Fruit fly (Drosophila melanogaster): ENCODE measurements around the gene Usp47.
A peak's percentile ranks its signal among the peaks of the same experiment; 100 is the strongest.

Usp47 gene

DNA sequence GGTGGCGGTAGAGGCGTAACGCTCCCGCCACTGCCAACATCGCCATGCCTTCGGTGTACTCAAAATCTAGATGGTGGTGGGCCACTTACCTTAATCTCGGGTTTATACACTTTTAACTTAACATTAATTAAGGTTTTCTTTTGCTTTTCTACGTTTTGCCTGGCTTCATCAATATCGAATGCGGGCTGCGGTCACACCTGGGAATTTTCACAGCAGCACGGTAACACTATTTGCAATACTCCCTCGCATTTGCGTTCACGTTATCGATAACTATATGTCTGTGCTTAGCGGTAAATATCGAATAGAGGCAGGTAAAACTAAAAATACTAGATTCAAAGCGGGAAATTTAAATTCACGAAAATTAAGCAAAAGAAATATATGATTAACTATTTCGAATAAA is 41.2 kb downstream of the Usp47 start, which contains the start of gene Bre1 (continued):
- TF ChIP-seq CoRest (tag; optimal IDR thresholded peaks at IDR 0.05), result peak; percentile 24
- no peak for TF ChIP-seq CG34376 (GFP tag; optimal IDR thresholded peaks at IDR 0.05)
- peak; percentile 64 for TF ChIP-seq CG12659 (GFP tag; optimal IDR thresholded peaks at IDR 0.05)
- TF ChIP-seq CG2129 (GFP tag; IDR thresholded peaks at IDR 0.05; ENCODE audit: partially characterized antibody), result peak; percentile 44; the same call in 1 of the 2 replicates
- no peak for TF ChIP-seq lola (GFP tag; optimal IDR thresholded peaks at IDR 0.05)
- peak; percentile 26; the same call in 2 of the 3 replicates for TF ChIP-seq row (GFP tag; IDR thresholded peaks at IDR 0.05)
- peak; percentile 74 for TF ChIP-seq YL-1 (GFP tag; optimal IDR thresholded peaks at IDR 0.05)
- no peak for TF ChIP-seq Awh (GFP tag; IDR thresholded peaks at IDR 0.05)
- peak; percentile 58; the same call in 2 of the 3 replicates for TF ChIP-seq zen2 (GFP tag; IDR thresholded peaks at IDR 0.05; ENCODE audit: partially characterized antibody)
- TF ChIP-seq Sry-δ (GFP tag; optimal IDR thresholded peaks at IDR 0.05), result peak; percentile 82
- TF ChIP-seq CG13296 (GFP tag; optimal IDR thresholded peaks at IDR 0.05), result no peak
- TF ChIP-seq CG7963 (GFP tag; IDR thresholded peaks at IDR 0.05; ENCODE audit: partially characterized antibody), result peak; percentile 53; the same call in 1 of the 3 replicates
- peak; percentile 63 for TF ChIP-seq CG14710 (tag; optimal IDR thresholded peaks at IDR 0.05)
- no peak for TF ChIP-seq tgo (GFP tag; IDR thresholded peaks at IDR 0.05)
- TF ChIP-seq her (GFP tag; optimal IDR thresholded peaks at IDR 0.05), result peak; percentile 99
- peak; percentile 32 for TF ChIP-seq zen (tag; optimal IDR thresholded peaks at IDR 0.05)
- TF ChIP-seq Sin3A (optimal IDR thresholded peaks at IDR 0.05), result peak; percentile 74
- TF ChIP-seq bbx (GFP tag; IDR thresholded peaks at IDR 0.05; ENCODE audit: partially characterized antibody), result peak; percentile 85
- peak in 1 of 2 experiments; percentile 43 for TF ChIP-seq Pdp1 (GFP tag; optimal IDR thresholded peaks at IDR 0.05)
- peak; percentile 83 for TF ChIP-seq sens (GFP tag)
- TF ChIP-seq MBD-R2 (GFP tag; IDR thresholded peaks at IDR 0.05), result peak; percentile 82
- TF ChIP-seq prd (optimal IDR thresholded peaks at IDR 0.05), result no peak
- TF ChIP-seq prd (GFP tag; IDR thresholded peaks at IDR 0.05), result 0 out of 3 replicates have a peak, but pooled peaks have one; percentile 23
- TF ChIP-seq inv (GFP tag; IDR thresholded peaks at IDR 0.05; ENCODE audit: partially characterized antibody), result peak; percentile 41; the same call in 1 of the 2 replicates
- peak; percentile 87 for TF ChIP-seq MESR4 (GFP tag; optimal IDR thresholded peaks at IDR 0.05)
- TF ChIP-seq CG11560 (tag; IDR thresholded peaks at IDR 0.05), result peak; percentile 97
- peak; percentile 15 for TF ChIP-seq CG10147 (GFP tag; optimal IDR thresholded peaks at IDR 0.05)
- peak; percentile 77 for TF ChIP-seq CG16813 (GFP tag; IDR thresholded peaks at IDR 0.05; ENCODE audit: partially characterized antibody)
- TF ChIP-seq Bgb (GFP tag; IDR thresholded peaks at IDR 0.05; ENCODE audit: partially characterized antibody), result peak; percentile 77
- peak; percentile 31 for TF ChIP-seq Myb (GFP tag; optimal IDR thresholded peaks at IDR 0.05)
- TF ChIP-seq Lpt (GFP tag; optimal IDR thresholded peaks at IDR 0.05), result no peak
- TF ChIP-seq p53 (GFP tag; optimal IDR thresholded peaks at IDR 0.05), result peak; percentile 8
- no peak for TF ChIP-seq Hr51 (GFP tag; optimal IDR thresholded peaks at IDR 0.05)
- TF ChIP-seq CG17829 (tag; optimal IDR thresholded peaks at IDR 0.05), result peak; percentile 38
- TF ChIP-seq gfzf (GFP tag; optimal IDR thresholded peaks at IDR 0.05), result peak; percentile 94
- TF ChIP-seq CG17802 (tag; optimal IDR thresholded peaks at IDR 0.05), result no peak
- peak; percentile 71 for TF ChIP-seq CG10267 (tag; optimal IDR thresholded peaks at IDR 0.05)
- TF ChIP-seq ato (GFP tag; IDR thresholded peaks at IDR 0.05; ENCODE audit: partially characterized antibody), result no peak
- no peak for TF ChIP-seq CG4730 (GFP tag; IDR thresholded peaks at IDR 0.05)
- TF ChIP-seq HLH4C (GFP tag; IDR thresholded peaks at IDR 0.05; ENCODE audit: partially characterized antibody), result peak; percentile 58
- TF ChIP-seq tna (GFP tag; IDR thresholded peaks at IDR 0.05; ENCODE audit: partially characterized antibody), result peak; percentile 53
- peak; percentile 72; the same call in 2 of the 3 replicates for TF ChIP-seq CG6791 (GFP tag; IDR thresholded peaks at IDR 0.05; ENCODE audit: partially characterized antibody)
- peak; percentile 33; the same call in 1 of the 3 replicates for TF ChIP-seq CG34422 (GFP tag; IDR thresholded peaks at IDR 0.05)
- no peak for TF ChIP-seq Mad (GFP tag; optimal IDR thresholded peaks at IDR 0.05)
- TF ChIP-seq CG7928 (GFP tag; optimal IDR thresholded peaks at IDR 0.05), result no peak
- no peak for TF ChIP-seq dimm (GFP tag; IDR thresholded peaks at IDR 0.05)
- TF ChIP-seq CG4617 (GFP tag; optimal IDR thresholded peaks at IDR 0.05; ENCODE audit: borderline replicate concordance), result peak; percentile 93
- TF ChIP-seq Fer1 (GFP tag; optimal IDR thresholded peaks at IDR 0.05), result peak; percentile 34

All from whole organism, embryonic.